Worm (Caenorhabditis elegans): ENCODE results near the gene bckd-1A.
A peak's percentile ranks its signal among the peaks of the same experiment; 100 is the strongest.

Gene bckd-1A

ce11 chrIII:12920810-12921209, 51.5 kb downstream of the bckd-1A start:
- TF ChIP-seq C34B4.2 (tag; optimal IDR thresholded peaks at IDR 0.05) (no peak), ceh-88 (GFP tag; IDR thresholded peaks at IDR 0.05) (no peak), nhr-76 (tag; optimal IDR thresholded peaks at IDR 0.05) (no peak), ces-1 (GFP tag; optimal IDR thresholded peaks at IDR 0.05) (no peak), unc-130 (tag; optimal IDR thresholded peaks at IDR 0.05) (no peak), pax-3 (tag; optimal IDR thresholded peaks at IDR 0.05) (no peak), nhr-12 (tag; optimal IDR thresholded peaks at IDR 0.05) (no peak), hlh-17 (GFP tag; optimal IDR thresholded peaks at IDR 0.05; ENCODE audit: borderline replicate concordance) (no peak), isw-1 (GFP tag; IDR thresholded peaks at IDR 0.05) (no peak), unc-62 (GFP tag; optimal IDR thresholded peaks at IDR 0.05) (no peak), ets-5 (GFP tag; IDR thresholded peaks at IDR 0.05) (no peak), pqm-1 (tag; optimal IDR thresholded peaks at IDR 0.05) (no peak), alr-1 (tag; optimal IDR thresholded peaks at IDR 0.05; ENCODE audit: borderline replicate concordance) (no peak)

DNA sequence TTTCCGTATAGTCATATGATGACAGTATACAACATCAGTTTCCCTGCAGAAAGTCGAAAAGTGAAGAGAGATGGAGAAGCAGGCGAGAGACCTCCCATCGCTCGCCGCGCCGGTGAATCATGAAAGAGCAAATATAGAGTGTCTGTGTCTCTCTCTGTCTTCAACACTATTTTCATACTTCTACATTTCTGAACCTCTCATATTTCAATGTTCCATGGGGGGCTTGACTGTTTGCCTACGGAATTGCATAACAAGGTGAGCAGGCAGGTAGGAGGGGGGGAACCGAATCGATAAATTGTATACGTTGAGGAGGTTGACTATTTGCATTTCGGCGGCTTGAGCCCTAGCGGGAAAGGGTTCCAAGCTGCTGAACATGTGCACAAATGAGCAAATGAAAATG, 52.4 kb downstream of the bckd-1A start:
- no peak for TF ChIP-seq nhr-85 (tag)
- no peak for TF ChIP-seq lir-3 (tag; optimal IDR thresholded peaks at IDR 0.05; ENCODE audit: poor library complexity)
- no peak for TF ChIP-seq ama-1 (optimal IDR thresholded peaks at IDR 0.05)
- no peak for TF ChIP-seq grh-1 (GFP tag; IDR thresholded peaks at IDR 0.05)
- no peak for TF ChIP-seq nhr-12 (tag; optimal IDR thresholded peaks at IDR 0.05)
- TF ChIP-seq lin-14 (GFP tag; optimal IDR thresholded peaks at IDR 0.05): peak; percentile 53
- TF ChIP-seq efl-3 (GFP tag; optimal IDR thresholded peaks at IDR 0.05): no peak
- no peak for TF ChIP-seq aha-1 (tag; optimal IDR thresholded peaks at IDR 0.05)
- TF ChIP-seq lsy-2 (tag; optimal IDR thresholded peaks at IDR 0.05): peak in 1 of 2 experiments; percentile 45
- TF ChIP-seq vab-15 (tag; optimal IDR thresholded peaks at IDR 0.05): no peak
- peak; percentile 17 to 26 for TF ChIP-seq efl-1 (optimal IDR thresholded peaks at IDR 0.05)
- peak in 1 of 2 experiments; percentile 53 for TF ChIP-seq efl-1 (GFP tag; optimal IDR thresholded peaks at IDR 0.05 in 1 of 2)
- TF ChIP-seq nhr-11 (tag; optimal IDR thresholded peaks at IDR 0.05): no peak
- peak; percentile 52 for TF ChIP-seq nhr-77 (tag; optimal IDR thresholded peaks at IDR 0.05)
- no peak for TF ChIP-seq C16A3.4 (tag; optimal IDR thresholded peaks at IDR 0.05)
- TF ChIP-seq pag-3 (tag; optimal IDR thresholded peaks at IDR 0.05; ENCODE audit: borderline replicate concordance, insufficient read depth): no peak
- TF ChIP-seq fkh-4 (tag; optimal IDR thresholded peaks at IDR 0.05; ENCODE audit: borderline replicate concordance): no peak
- no peak for TF ChIP-seq ceh-82 (tag; optimal IDR thresholded peaks at IDR 0.05)
- TF ChIP-seq Y116A8C.19 (tag; optimal IDR thresholded peaks at IDR 0.05; ENCODE audit: borderline replicate concordance): no peak
- TF ChIP-seq fkh-10 (GFP tag; optimal IDR thresholded peaks at IDR 0.05): no peak
- TF ChIP-seq F16B12.6 (tag; optimal IDR thresholded peaks at IDR 0.05): no peak
- no peak for TF ChIP-seq hlh-17 (GFP tag; optimal IDR thresholded peaks at IDR 0.05; ENCODE audit: borderline replicate concordance)
- no peak for TF ChIP-seq pqm-1 (tag; optimal IDR thresholded peaks at IDR 0.05)
- no peak for TF ChIP-seq nhr-28 (tag; optimal IDR thresholded peaks at IDR 0.05)
- TF ChIP-seq jun-1 (tag; optimal IDR thresholded peaks at IDR 0.05): peak; percentile 70
- TF ChIP-seq nhr-71 (tag; optimal IDR thresholded peaks at IDR 0.05): peak; percentile 10
- peak; percentile 37 for TF ChIP-seq skn-1 (tag; optimal IDR thresholded peaks at IDR 0.05)
- no peak for TF ChIP-seq isw-1 (GFP tag; IDR thresholded peaks at IDR 0.05)
- TF ChIP-seq sup-37 (GFP tag; optimal IDR thresholded peaks at IDR 0.05): no peak
- no peak for TF ChIP-seq hpl-2 (GFP tag; optimal IDR thresholded peaks at IDR 0.05)
- TF ChIP-seq tbx-2 (tag; optimal IDR thresholded peaks at IDR 0.05): peak; percentile 8
- TF ChIP-seq lin-35 (GFP tag; optimal IDR thresholded peaks at IDR 0.05): peak in 1 of 2 experiments; percentile 41
- TF ChIP-seq ceh-88 (GFP tag; IDR thresholded peaks at IDR 0.05): no peak
- TF ChIP-seq nhr-90 (tag; optimal IDR thresholded peaks at IDR 0.05; ENCODE audit: poor library complexity): no peak
- TF ChIP-seq aly-2 (tag; optimal IDR thresholded peaks at IDR 0.05): no peak
- no peak for TF ChIP-seq egl-27 (tag; optimal IDR thresholded peaks at IDR 0.05)
- TF ChIP-seq pax-3 (tag; optimal IDR thresholded peaks at IDR 0.05): no peak
- no peak for TF ChIP-seq ets-5 (GFP tag; IDR thresholded peaks at IDR 0.05)
- peak; percentile 28 for TF ChIP-seq fos-1 (tag; optimal IDR thresholded peaks at IDR 0.05)
- peak; percentile 13 for TF ChIP-seq elt-2 (tag; optimal IDR thresholded peaks at IDR 0.05)

Data from whole organism, L1 larva.